Worm (Caenorhabditis elegans) whole organism, midembryonic: ENCODE measurements around the gene clec-165.

Experiments used
- T22C8.4 ChIP-seq: fragments of 200-800 bp; sonication (Bioruptor generic); IDR thresholded peaks from 2 replicates; pipeline ENCODE4 v1.3.6; 2022; ENCODE audit warnings: missing genetic modification characterization, missing compliant biosample characterization
- cog-1 ChIP-seq: sonication (generic microtip); optimal IDR thresholded peaks from 2 replicates; lab custom pipeline; 2016; ENCODE audit warnings: missing genetic modification characterization, missing compliant biosample characterization
- flt-1 ChIP-seq: fragments of 200-800 bp; sonication (Bioruptor generic); IDR thresholded peaks from 2 replicates; pipeline ENCODE4 v1.3.6; 2022; ENCODE audit warnings: missing genetic modification characterization, missing compliant biosample characterization
- klf-2 ChIP-seq: fragments of 200-800 bp; sonication (Bioruptor generic); conservative IDR thresholded peaks from 2 replicates; pipeline ENCODE4 v1.3.6; 2022; ENCODE audit warnings: missing genetic modification reagents, missing genetic modification characterization, missing compliant biosample characterization
- med-1 ChIP-seq: sonication (generic microtip); optimal IDR thresholded peaks from 2 replicates; lab custom pipeline; 2017; ENCODE audit warnings: missing genetic modification characterization, mild to moderate bottlenecking, missing compliant biosample characterization, antibody characterized with exemption, missing genetic modification reagents; ENCODE audit not compliant: insufficient read depth
- tab-1 ChIP-seq: fragments of 200-800 bp; sonication (Bioruptor generic); IDR thresholded peaks from 2 replicates; pipeline ENCODE4 v1.3.6; 2022; ENCODE audit warnings: missing genetic modification characterization, missing compliant biosample characterization
- ztf-23 ChIP-seq: fragments of 200-800 bp; sonication (Bioruptor generic); IDR thresholded peaks from 2 replicates; pipeline ENCODE4 v1.3.6; 2022; ENCODE audit warnings: missing genetic modification reagents, missing genetic modification characterization, missing compliant biosample characterization

- no peak for TF ChIP-seq ztf-23 (GFP tag; lab: Robert Waterston, UW)
- no peak for TF ChIP-seq flt-1
- no peak for TF ChIP-seq T22C8.4
- no peak for TF ChIP-seq tab-1 (GFP tag; lab: Robert Waterston, UW)
- TF ChIP-seq med-1 (GFP tag; lab: Kevin White, UChicago): no peak
- TF ChIP-seq cog-1: no peak
- TF ChIP-seq klf-2 (GFP tag; lab: Robert Waterston, UW): no peak
Measured at ce11 chrIV:1238147-1238546, 8.5 kb downstream of the clec-165 start.
